Worm (Caenorhabditis elegans): ENCODE measurements around the gene E04D5.5.

The E04D5.5 gene

ce11 chrII:10446814-10447213 lies 35.7 kb downstream of the E04D5.5 start:
- TF ChIP-seq hmbx-1 (tag; optimal IDR thresholded peaks at IDR 0.05) (no peak), scrt-1 (GFP tag; IDR thresholded peaks at IDR 0.05) (no peak), tra-4 (tag; optimal IDR thresholded peaks at IDR 0.05) (no peak), F13C5.2 (tag; optimal IDR thresholded peaks at IDR 0.05) (no peak)

- no peak for TF ChIP-seq ceh-36 (tag; optimal IDR thresholded peaks at IDR 0.05)
- no peak for TF ChIP-seq sea-1 (GFP tag; conservative IDR thresholded peaks at IDR 0.05)
- TF ChIP-seq tra-4 (tag; optimal IDR thresholded peaks at IDR 0.05), result no peak
- TF ChIP-seq hmbx-1 (tag; optimal IDR thresholded peaks at IDR 0.05), result no peak
- no peak for TF ChIP-seq ceh-13 (GFP tag; optimal IDR thresholded peaks at IDR 0.05)
- no peak for TF ChIP-seq hmg-4 (GFP tag; optimal IDR thresholded peaks at IDR 0.05)
- no peak for TF ChIP-seq B0310.2 (tag; optimal IDR thresholded peaks at IDR 0.05)
Measured at ce11 chrII:10447348-10448316, 36.5 kb downstream of the E04D5.5 start, which contains the start of gene ZK673.2. Gene ZK673.2 (plus strand): TSS chrII:10448266.

DNA sequence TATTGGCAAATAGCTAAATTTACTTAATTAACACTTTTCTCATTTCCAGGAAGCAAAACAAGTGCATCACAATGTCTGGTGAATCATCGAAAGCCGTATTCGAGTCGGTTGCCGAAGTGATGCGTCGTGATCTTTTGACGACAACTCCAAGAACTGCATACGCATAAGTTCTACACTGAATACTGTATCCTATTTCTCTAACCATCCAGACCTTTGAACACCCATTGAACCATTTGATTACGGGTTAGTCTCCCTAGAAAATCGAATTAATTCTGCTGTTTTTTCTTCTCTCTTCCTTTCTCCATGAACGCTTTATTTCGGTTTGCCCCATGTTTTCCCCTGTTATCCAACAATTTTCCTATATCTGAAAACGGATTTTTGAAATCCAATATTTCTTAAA lies 38.6 kb downstream of the E04D5.5 start, which contains the start of gene lin-56:
TSS of gene lin-56 (plus strand) at position 301 of the 400 bp plus-strand sequence.
- TF ChIP-seq pes-1 (GFP tag; IDR thresholded peaks at IDR 0.05), result no peak
- no peak for TF ChIP-seq scrt-1 (GFP tag; IDR thresholded peaks at IDR 0.05)
- no peak for TF ChIP-seq tbx-11 (GFP tag; IDR thresholded peaks at IDR 0.05)
- TF ChIP-seq hnd-1 (tag; optimal IDR thresholded peaks at IDR 0.05), result no peak
- TF ChIP-seq aly-1 (tag; optimal IDR thresholded peaks at IDR 0.05), result no peak
- no peak for TF ChIP-seq hmg-4 (GFP tag; optimal IDR thresholded peaks at IDR 0.05)

DNA sequence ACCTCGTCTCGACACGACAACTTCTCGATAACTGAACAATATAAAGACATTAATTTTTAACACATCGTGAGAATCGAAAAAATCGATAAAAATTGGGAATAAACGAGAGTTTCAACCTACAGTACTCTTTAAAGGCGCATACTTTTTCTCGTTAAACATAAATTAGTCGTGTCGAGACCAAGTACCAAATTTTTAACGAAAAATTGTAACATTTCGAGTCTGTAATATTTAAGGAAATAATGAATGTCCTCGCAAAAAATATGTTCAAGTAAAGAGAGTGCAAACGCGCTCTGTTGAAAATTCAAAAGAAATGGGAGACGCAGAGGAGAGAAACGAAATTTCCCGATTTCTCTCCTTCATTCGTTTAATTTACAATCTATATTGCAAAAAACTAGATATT lies 39.2 kb downstream of the E04D5.5 start:
- TF ChIP-seq flt-1 (GFP tag; IDR thresholded peaks at IDR 0.05) (no peak), sea-1 (GFP tag; conservative IDR thresholded peaks at IDR 0.05) (no peak), aly-1 (tag; optimal IDR thresholded peaks at IDR 0.05) (no peak), tbx-11 (GFP tag; IDR thresholded peaks at IDR 0.05) (no peak), tbx-37 (GFP tag; conservative IDR thresholded peaks at IDR 0.05) (no peak), hmg-4 (GFP tag; optimal IDR thresholded peaks at IDR 0.05) (no peak)

DNA sequence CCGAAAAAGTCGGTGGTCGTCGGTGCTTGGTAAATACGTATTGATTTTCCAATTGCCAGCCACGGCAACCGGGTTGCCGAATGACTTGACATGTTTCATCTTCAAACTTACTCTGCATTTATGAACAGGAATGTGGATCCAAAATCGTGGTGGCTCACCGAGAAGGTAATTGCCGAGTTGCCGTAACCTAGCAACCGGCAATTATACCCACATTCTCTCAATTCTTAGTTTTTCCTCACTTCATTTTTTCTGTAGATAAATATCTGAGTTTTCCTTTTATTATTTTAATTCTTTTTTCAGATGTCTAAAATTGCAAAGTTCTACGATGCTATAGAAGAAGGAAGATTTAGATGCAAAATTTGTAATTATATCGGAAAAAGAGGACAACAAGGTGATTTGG lies 41.5 kb downstream of the E04D5.5 start, which contains the start of gene ZK673.4:
TSS of gene ZK673.4 (plus strand) at position 301 of the 400 bp plus-strand sequence.
- no peak for TF ChIP-seq ceh-36 (tag; optimal IDR thresholded peaks at IDR 0.05)
- no peak for TF ChIP-seq scrt-1 (GFP tag; IDR thresholded peaks at IDR 0.05)
- TF ChIP-seq F13C5.2 (tag; optimal IDR thresholded peaks at IDR 0.05), result no peak
- TF ChIP-seq ets-7 (tag; optimal IDR thresholded peaks at IDR 0.05), result no peak
- no peak for TF ChIP-seq ama-1 (optimal IDR thresholded peaks at IDR 0.05)
- no peak for TF ChIP-seq pes-1 (GFP tag; IDR thresholded peaks at IDR 0.05)
- no peak for TF ChIP-seq B0310.2 (tag; optimal IDR thresholded peaks at IDR 0.05)

DNA sequence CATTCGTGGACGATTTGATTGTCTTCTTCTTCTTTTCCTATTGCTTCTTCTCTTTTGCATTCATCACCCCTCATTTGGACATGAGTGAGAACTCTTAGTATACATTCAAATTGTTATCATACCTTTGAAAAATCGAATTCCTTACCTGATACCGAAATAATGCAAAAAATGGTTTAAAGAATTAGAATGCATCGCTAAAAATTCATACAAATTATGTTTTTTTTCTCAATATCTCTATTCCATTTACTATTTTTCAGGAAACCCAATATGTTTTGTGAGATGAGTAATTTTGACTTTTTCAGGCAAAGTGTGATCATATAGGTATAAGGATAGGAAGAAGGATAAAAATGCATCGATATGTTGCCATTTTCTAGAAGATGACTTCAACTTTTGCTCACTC lies 45.9 kb downstream of the E04D5.5 start, which contains the start of gene ZK673.11:
TSS of gene ZK673.11 (plus strand) at position 301 of the 400 bp plus-strand sequence.
- TF ChIP-seq scrt-1 (GFP tag; IDR thresholded peaks at IDR 0.05) (no peak), sea-1 (GFP tag; conservative IDR thresholded peaks at IDR 0.05) (no peak), hmg-4 (GFP tag; optimal IDR thresholded peaks at IDR 0.05) (no peak), ama-1 (optimal IDR thresholded peaks at IDR 0.05) (no peak), ets-7 (tag; optimal IDR thresholded peaks at IDR 0.05) (no peak), ceh-13 (GFP tag; optimal IDR thresholded peaks at IDR 0.05) (no peak), tbx-37 (GFP tag; conservative IDR thresholded peaks at IDR 0.05) (no peak), B0310.2 (tag; optimal IDR thresholded peaks at IDR 0.05) (no peak), flt-1 (GFP tag; IDR thresholded peaks at IDR 0.05) (no peak), tbx-11 (GFP tag; IDR thresholded peaks at IDR 0.05) (no peak)

DNA sequence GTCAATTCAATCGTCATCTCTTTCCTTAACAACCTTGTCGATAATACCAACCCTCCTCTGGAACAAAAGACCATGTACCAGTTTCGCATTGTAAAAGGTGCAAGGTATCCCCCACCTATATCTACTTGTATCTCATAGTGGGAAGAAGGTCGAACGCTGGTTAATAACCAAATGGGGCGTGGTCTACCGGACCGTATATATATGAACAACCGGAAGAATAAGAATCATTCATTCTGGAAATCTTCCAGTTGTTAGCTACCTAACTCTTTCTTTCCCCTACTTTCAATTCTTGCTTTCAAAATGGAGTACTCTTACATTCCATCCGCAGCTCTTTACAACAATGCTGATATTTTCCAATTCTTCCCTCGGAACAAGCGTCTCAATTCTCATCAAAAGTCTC lies 50.1 kb downstream of the E04D5.5 start, which contains the start of gene ZK673.5:
TSS of gene ZK673.5 (plus strand) at position 301 of the 400 bp plus-strand sequence.
- TF ChIP-seq hnd-1 (tag; optimal IDR thresholded peaks at IDR 0.05), result no peak
- TF ChIP-seq pes-1 (GFP tag; IDR thresholded peaks at IDR 0.05), result no peak
- no peak for TF ChIP-seq scrt-1 (GFP tag; IDR thresholded peaks at IDR 0.05)
- no peak for TF ChIP-seq aly-1 (tag; optimal IDR thresholded peaks at IDR 0.05)
- TF ChIP-seq hmbx-1 (tag; optimal IDR thresholded peaks at IDR 0.05), result no peak
- no peak for TF ChIP-seq tra-4 (tag; optimal IDR thresholded peaks at IDR 0.05)
- no peak for TF ChIP-seq flt-1 (GFP tag; IDR thresholded peaks at IDR 0.05)
- no peak for TF ChIP-seq tbx-11 (GFP tag; IDR thresholded peaks at IDR 0.05)
- no peak for TF ChIP-seq ceh-13 (GFP tag; optimal IDR thresholded peaks at IDR 0.05)
- TF ChIP-seq ama-1 (optimal IDR thresholded peaks at IDR 0.05), result no peak
- no peak for TF ChIP-seq B0310.2 (tag; optimal IDR thresholded peaks at IDR 0.05)
- TF ChIP-seq ceh-36 (tag; optimal IDR thresholded peaks at IDR 0.05), result no peak
- no peak for TF ChIP-seq hmg-4 (GFP tag; optimal IDR thresholded peaks at IDR 0.05)
- no peak for TF ChIP-seq tbx-37 (GFP tag; conservative IDR thresholded peaks at IDR 0.05)
- TF ChIP-seq sea-1 (GFP tag; conservative IDR thresholded peaks at IDR 0.05), result no peak

Data from whole organism, early embryonic.